Worm (Caenorhabditis elegans): ENCODE measurements around the gene clec-49.

clec-49 gene

ce11 chrV:19724589-19724988 is 26.4 kb downstream of the clec-49 start:
- TF ChIP-seq pax-1 (tag; optimal IDR thresholded peaks at IDR 0.05): no peak
- no peak for TF ChIP-seq dmd-4 (tag; optimal IDR thresholded peaks at IDR 0.05; ENCODE audit: borderline replicate concordance)
- no peak for TF ChIP-seq unc-55 (GFP tag; optimal IDR thresholded peaks at IDR 0.05)
- TF ChIP-seq ceh-22 (tag; optimal IDR thresholded peaks at IDR 0.05): no peak
- TF ChIP-seq che-1 (tag; optimal IDR thresholded peaks at IDR 0.05): no peak
- no peak for TF ChIP-seq nhr-232 (tag; optimal IDR thresholded peaks at IDR 0.05)
- TF ChIP-seq ets-4 (tag; optimal IDR thresholded peaks at IDR 0.05): no peak
- no peak for TF ChIP-seq zip-5 (tag; optimal IDR thresholded peaks at IDR 0.05)

- TF ChIP-seq elt-2 (tag; optimal IDR thresholded peaks at IDR 0.05): peak; percentile 54
- peak; percentile 22 for TF ChIP-seq ceh-14 (tag; optimal IDR thresholded peaks at IDR 0.05)
- no peak for TF ChIP-seq F13H6.1 (tag; optimal IDR thresholded peaks at IDR 0.05)
- TF ChIP-seq nfya-1 (tag; optimal IDR thresholded peaks at IDR 0.05): peak; percentile 43
- TF ChIP-seq gmeb-2 (tag; optimal IDR thresholded peaks at IDR 0.05): peak; percentile 66
- TF ChIP-seq syd-9 (tag; optimal IDR thresholded peaks at IDR 0.05): no peak
- peak; percentile 19 for TF ChIP-seq unc-42 (tag; optimal IDR thresholded peaks at IDR 0.05)
- peak; percentile 72 for TF ChIP-seq ceh-6 (GFP tag; optimal IDR thresholded peaks at IDR 0.05)
- TF ChIP-seq sox-4 (tag; optimal IDR thresholded peaks at IDR 0.05): peak; percentile 56
- TF ChIP-seq che-1 (tag; optimal IDR thresholded peaks at IDR 0.05): peak; percentile 52
- no peak for TF ChIP-seq mec-3 (tag; optimal IDR thresholded peaks at IDR 0.05; ENCODE audit: borderline replicate concordance)
- TF ChIP-seq Y22D7AL.16 (tag; optimal IDR thresholded peaks at IDR 0.05): peak; percentile 47
- TF ChIP-seq nhr-11 (tag; optimal IDR thresholded peaks at IDR 0.05): no peak
- TF ChIP-seq eyg-1 (tag; optimal IDR thresholded peaks at IDR 0.05): no peak
- TF ChIP-seq K09A11.1 (tag; optimal IDR thresholded peaks at IDR 0.05; ENCODE audit: insufficient read depth): peak; percentile 64
- no peak for TF ChIP-seq pha-4 (tag; optimal IDR thresholded peaks at IDR 0.05)
- TF ChIP-seq fkh-6 (tag; optimal IDR thresholded peaks at IDR 0.05): peak; percentile 19
- no peak for TF ChIP-seq ama-1 (optimal IDR thresholded peaks at IDR 0.05)
- no peak for TF ChIP-seq hlh-13 (GFP tag; optimal IDR thresholded peaks at IDR 0.05)
- no peak for TF ChIP-seq ceh-31 (tag; optimal IDR thresholded peaks at IDR 0.05)
- TF ChIP-seq T23F11.4 (GFP tag; optimal IDR thresholded peaks at IDR 0.05): peak; percentile 50
- TF ChIP-seq ref-2 (tag; optimal IDR thresholded peaks at IDR 0.05): peak; percentile 45
- TF ChIP-seq pha-2 (tag; optimal IDR thresholded peaks at IDR 0.05): peak; percentile 87
- TF ChIP-seq ceh-2 (tag; optimal IDR thresholded peaks at IDR 0.05): no peak
- TF ChIP-seq hlh-15 (tag; optimal IDR thresholded peaks at IDR 0.05): peak; percentile 45
- no peak for TF ChIP-seq ceh-30 (tag; optimal IDR thresholded peaks at IDR 0.05)
- peak; percentile 36 for TF ChIP-seq ceh-48 (tag; optimal IDR thresholded peaks at IDR 0.05)
- peak; percentile 51 for TF ChIP-seq C38D4.7 (GFP tag; optimal IDR thresholded peaks at IDR 0.05)
- TF ChIP-seq ttx-3 (tag; optimal IDR thresholded peaks at IDR 0.05): peak; percentile 45
- no peak for TF ChIP-seq pat-9 (tag; optimal IDR thresholded peaks at IDR 0.05)
- TF ChIP-seq npax-4 (tag; optimal IDR thresholded peaks at IDR 0.05): no peak
- TF ChIP-seq ceh-19 (GFP tag; optimal IDR thresholded peaks at IDR 0.05): peak; percentile 83
- TF ChIP-seq odd-2 (tag; optimal IDR thresholded peaks at IDR 0.05): no peak
- no peak for TF ChIP-seq tbx-2 (tag; optimal IDR thresholded peaks at IDR 0.05)
- TF ChIP-seq ceh-34 (tag; optimal IDR thresholded peaks at IDR 0.05): peak; percentile 58
- TF ChIP-seq unc-3 (GFP tag; conservative IDR thresholded peaks at IDR 0.05): peak; percentile 52; the same call in 1 of the 2 replicates
- peak; percentile 78 for TF ChIP-seq unc-3 (tag; optimal IDR thresholded peaks at IDR 0.05)
- TF ChIP-seq nhr-232 (tag; optimal IDR thresholded peaks at IDR 0.05): peak; percentile 55
- TF ChIP-seq sdc-2 (tag; optimal IDR thresholded peaks at IDR 0.05): peak; percentile 34
- peak; percentile 16 for TF ChIP-seq ztf-16 (tag; optimal IDR thresholded peaks at IDR 0.05)
- TF ChIP-seq ceh-45 (GFP tag; IDR thresholded peaks at IDR 0.05): peak; percentile 76; the same call in 1 of the 2 replicates
- peak; percentile 63 for TF ChIP-seq hlh-6 (tag; optimal IDR thresholded peaks at IDR 0.05)
- peak; percentile 16 for TF ChIP-seq ceh-24 (tag; optimal IDR thresholded peaks at IDR 0.05)
- no peak for TF ChIP-seq hlh-30 (tag; optimal IDR thresholded peaks at IDR 0.05; ENCODE audit: insufficient read depth)
- peak; percentile 48 for TF ChIP-seq lin-11 (tag; optimal IDR thresholded peaks at IDR 0.05)
- no peak for TF ChIP-seq pros-1 (tag; optimal IDR thresholded peaks at IDR 0.05)
Observed at ce11 chrV:19722881-19723280, 28.1 kb downstream of the clec-49 start.

All from whole organism, late embryonic.